Worm (Caenorhabditis elegans) whole organism, young adult: Measurements from ENCODE around the gene T04C12.8.

Source experiments
- B0336.3 ChIP-seq: fragments of 200-800 bp; sonication (Bioruptor generic); IDR thresholded peaks from 2 replicates; pipeline ENCODE4 v1.3.6; 2022; ENCODE audit warnings: missing genetic modification characterization, missing compliant biosample characterization
- C06A6.2 ChIP-seq: fragments of 200-800 bp; sonication (Bioruptor generic); conservative IDR thresholded peaks from 2 replicates; pipeline ENCODE4 v1.3.6; 2022; ENCODE audit warnings: missing genetic modification characterization, missing compliant biosample characterization
- C17E4.6 ChIP-seq: fragments of 200-800 bp; sonication (Bioruptor generic); IDR thresholded peaks from 2 replicates; pipeline ENCODE4 v1.3.6; 2022; ENCODE audit warnings: missing genetic modification reagents, missing genetic modification characterization, missing compliant biosample characterization
- D2030.7 ChIP-seq: fragments of 200-800 bp; sonication (Bioruptor generic); IDR thresholded peaks from 2 replicates; pipeline ENCODE4 v1.3.6; 2022; ENCODE audit warnings: missing genetic modification reagents, missing genetic modification characterization, missing compliant biosample characterization
- F33H1.4 ChIP-seq: fragments of 200-800 bp; sonication (Bioruptor generic); IDR thresholded peaks from 2 replicates; pipeline ENCODE4 v1.3.6; 2022; ENCODE audit warnings: missing genetic modification reagents, missing genetic modification characterization, missing compliant biosample characterization
- F49E8.2 ChIP-seq: sonication (generic microtip); optimal IDR thresholded peaks from 3 replicates; lab custom pipeline; 2017; ENCODE audit warnings: missing genetic modification characterization, mild to moderate bottlenecking, missing compliant biosample characterization, antibody characterized with exemption, moderate library complexity; ENCODE audit not compliant: insufficient read depth
- F52B5.7 ChIP-seq: sonication (generic microtip); optimal IDR thresholded peaks from 2 replicates; lab custom pipeline; 2016; ENCODE audit warnings: mild to moderate bottlenecking, missing genetic modification characterization, missing compliant biosample characterization
- K12H6.12 ChIP-seq: fragments of 200-800 bp; sonication (Bioruptor generic); optimal IDR thresholded peaks from 2 replicates; lab custom pipeline; 2018; ENCODE audit warnings: mild to moderate bottlenecking, missing genetic modification characterization, missing compliant biosample characterization
- Y67H2A.10 ChIP-seq: fragments of 200-800 bp; sonication (Bioruptor generic); conservative IDR thresholded peaks from 2 replicates; pipeline ENCODE4 v1.3.6; 2022; ENCODE audit warnings: missing genetic modification reagents, missing genetic modification characterization, missing compliant biosample characterization
- akir-1 ChIP-seq: fragments of 200-800 bp; sonication (Bioruptor generic); optimal IDR thresholded peaks from 2 replicates; lab custom pipeline; 2018; ENCODE audit warnings: mild to moderate bottlenecking, missing genetic modification characterization, moderate library complexity, missing compliant biosample characterization
- ama-1 ChIP-seq, 3 experiments: fragments of 150-350 bp in 1 of 3; sonication (generic microtip) in 2 of 3; optimal IDR thresholded peaks; 2 replicates each; lab custom pipeline; 2014 to 2018; ENCODE audit warnings: missing biosample characterization in 2 of 3, missing genetic modification characterization in 2 of 3, missing genetic modification reagents in 2 of 3
- aptf-3 ChIP-seq: fragments of 200-800 bp; sonication (Bioruptor generic); IDR thresholded peaks from 2 replicates; pipeline ENCODE4 v1.3.6; 2022; ENCODE audit warnings: missing genetic modification characterization, missing compliant biosample characterization
- atf-7 ChIP-seq: sonication (generic microtip); optimal IDR thresholded peaks from 2 replicates; lab custom pipeline; 2017; ENCODE audit warnings: mild to moderate bottlenecking, missing genetic modification characterization, missing compliant biosample characterization
- attf-6 ChIP-seq: fragments of 200-800 bp; sonication (Bioruptor generic); IDR thresholded peaks from 2 replicates; pipeline ENCODE4 v1.3.6; 2022; ENCODE audit warnings: missing genetic modification reagents, missing genetic modification characterization, missing compliant biosample characterization
- cebp-1 ChIP-seq, 2 experiments: fragments of 200-800 bp in 1 of 2; sonication (Bioruptor generic) in 1 of 2; sonication (generic microtip) in 1 of 2; IDR thresholded peaks in 1 of 2; optimal IDR thresholded peaks in 1 of 2; 2 replicates each; pipeline versions ENCODE4 v1.3.6 to Lab custom; 2017 to 2022; ENCODE audit warnings: missing compliant biosample characterization in 2 of 2, missing genetic modification characterization in 2 of 2, mild to moderate bottlenecking in 1 of 2, missing genetic modification reagents in 1 of 2, moderate library complexity in 1 of 2
- ceh-27 ChIP-seq: fragments of 200-800 bp; sonication (Bioruptor generic); optimal IDR thresholded peaks from 2 replicates; lab custom pipeline; 2018; ENCODE audit warnings: mild to moderate bottlenecking, missing genetic modification characterization, moderate library complexity, missing compliant biosample characterization
- fkh-3 ChIP-seq: sonication (generic microtip); optimal IDR thresholded peaks from 2 replicates; lab custom pipeline; 2016; ENCODE audit warnings: mild to moderate bottlenecking, missing genetic modification characterization, missing compliant biosample characterization
- gei-17 ChIP-seq: fragments of 200-800 bp; sonication (Bioruptor generic); optimal IDR thresholded peaks from 2 replicates; lab custom pipeline; 2018; ENCODE audit warnings: mild to moderate bottlenecking, missing genetic modification characterization, missing compliant biosample characterization
- hlh-12 ChIP-seq: sonication (generic microtip); optimal IDR thresholded peaks from 2 replicates; lab custom pipeline; 2016; ENCODE audit warnings: missing genetic modification characterization, missing compliant biosample characterization
- hmg-1.2 ChIP-seq: fragments of 200-800 bp; sonication (Bioruptor generic); IDR thresholded peaks from 2 replicates; pipeline ENCODE4 v1.3.6; 2022; ENCODE audit warnings: missing genetic modification reagents, missing genetic modification characterization, missing compliant biosample characterization
- let-526 ChIP-seq: fragments of 200-800 bp; sonication (Bioruptor generic); IDR thresholded peaks from 2 replicates; pipeline ENCODE4 v1.3.6; 2022; ENCODE audit warnings: missing genetic modification reagents, missing genetic modification characterization, missing compliant biosample characterization
- lin-26 ChIP-seq: fragments of 200-800 bp; sonication (Bioruptor generic); IDR thresholded peaks from 2 replicates; pipeline ENCODE4 v1.3.6; 2022; ENCODE audit warnings: missing genetic modification reagents, missing genetic modification characterization, missing compliant biosample characterization
- lin-35 ChIP-seq, 3 experiments: fragments of 150-350 bp in 2 of 3; sonication (generic microtip) in 1 of 3; optimal IDR thresholded peaks; 2 replicates each; lab custom pipeline; 2014 to 2018; ENCODE audit warnings: missing biosample characterization in 3 of 3, missing genetic modification characterization in 3 of 3, missing genetic modification reagents in 3 of 3
- lsy-27 ChIP-seq: sonication (generic microtip); optimal IDR thresholded peaks from 2 replicates; lab custom pipeline; 2017; ENCODE audit warnings: missing genetic modification characterization, mild to moderate bottlenecking, missing compliant biosample characterization, antibody characterized with exemption, missing genotype, borderline replicate concordance; ENCODE audit not compliant: insufficient read depth
- mcd-1 ChIP-seq: fragments of 200-800 bp; sonication (Bioruptor generic); IDR thresholded peaks from 2 replicates; pipeline ENCODE4 v1.3.6; 2022; ENCODE audit warnings: missing genetic modification reagents, missing genetic modification characterization, missing compliant biosample characterization
- mel-28 ChIP-seq: sonication (generic microtip); optimal IDR thresholded peaks from 2 replicates; lab custom pipeline; 2016; ENCODE audit warnings: borderline replicate concordance, mild to moderate bottlenecking, missing genetic modification characterization, missing compliant biosample characterization
- mxl-1 ChIP-seq: sonication (generic microtip); optimal IDR thresholded peaks from 2 replicates; lab custom pipeline; 2016; ENCODE audit warnings: missing genetic modification characterization, missing compliant biosample characterization
- nhr-80 ChIP-seq: sonication (generic microtip); optimal IDR thresholded peaks from 2 replicates; lab custom pipeline; 2016; ENCODE audit warnings: missing genetic modification characterization, missing compliant biosample characterization
- nhr-90 ChIP-seq: sonication (generic microtip); optimal IDR thresholded peaks from 2 replicates; lab custom pipeline; 2016; ENCODE audit warnings: missing genotype, mild to moderate bottlenecking, missing genetic modification characterization, missing compliant biosample characterization
- pbrm-1 ChIP-seq: fragments of 200-800 bp; sonication (Bioruptor generic); IDR thresholded peaks from 2 replicates; pipeline ENCODE4 v1.3.6; 2022; ENCODE audit warnings: missing genetic modification reagents, missing genetic modification characterization, missing compliant biosample characterization
- rcor-1 ChIP-seq: fragments of 200-800 bp; sonication (Bioruptor generic); IDR thresholded peaks from 2 replicates; pipeline ENCODE4 v1.3.6; 2022; ENCODE audit warnings: missing genetic modification reagents, missing genetic modification characterization, missing compliant biosample characterization
- rec-8 ChIP-seq, 2 experiments: sonication (generic microtip); optimal IDR thresholded peaks; 2 replicates each; lab custom pipeline; 2016; ENCODE audit warnings: mild to moderate bottlenecking in 2 of 2, missing genetic modification characterization in 2 of 2, missing genetic modification reagents in 2 of 2, missing genotype in 2 of 2, missing biosample characterization in 1 of 2, missing compliant biosample characterization in 1 of 2, moderate library complexity in 1 of 2
- rpc-1 ChIP-seq, 2 experiments: fragments of 150-350 bp in 1 of 2; sonication (generic microtip) in 1 of 2; optimal IDR thresholded peaks; 2 replicates each; lab custom pipeline; 2014 to 2018; ENCODE audit warnings: missing biosample characterization in 1 of 2, missing genetic modification characterization in 1 of 2, missing genetic modification reagents in 1 of 2, missing genotype in 1 of 2
- snpc-1.3 ChIP-seq: sonication (generic microtip); optimal IDR thresholded peaks from 2 replicates; lab custom pipeline; 2017; ENCODE audit warnings: missing genetic modification characterization, mild to moderate bottlenecking, missing compliant biosample characterization, antibody characterized with exemption, moderate library complexity, missing genotype, missing genetic modification reagents; ENCODE audit not compliant: insufficient read depth
- tbx-9 ChIP-seq: sonication (generic microtip); optimal IDR thresholded peaks from 2 replicates; lab custom pipeline; 2016; ENCODE audit warnings: borderline replicate concordance, missing genetic modification characterization, inconsistent platforms, missing compliant biosample characterization
- tlf-1 ChIP-seq: fragments of 200-800 bp; sonication (Bioruptor generic); optimal IDR thresholded peaks from 2 replicates; lab custom pipeline; 2018; ENCODE audit warnings: mild to moderate bottlenecking, missing genetic modification characterization, missing compliant biosample characterization
- unc-62 ChIP-seq: fragments of 150-350 bp; optimal IDR thresholded peaks from 2 replicates; lab custom pipeline; 2014; ENCODE audit warnings: missing biosample characterization, missing genetic modification reagents, missing genetic modification characterization
- zfh-2 ChIP-seq: fragments of 200-800 bp; sonication (Bioruptor generic); conservative IDR thresholded peaks from 2 replicates; pipeline ENCODE4 v1.3.6; 2022; ENCODE audit warnings: missing genetic modification reagents, missing genetic modification characterization, missing compliant biosample characterization
- ztf-18 ChIP-seq: sonication (generic microtip); optimal IDR thresholded peaks from 2 replicates; lab custom pipeline; 2016; ENCODE audit warnings: missing genotype, mild to moderate bottlenecking, missing genetic modification characterization, missing compliant biosample characterization

The T04C12.8 gene

DNA sequence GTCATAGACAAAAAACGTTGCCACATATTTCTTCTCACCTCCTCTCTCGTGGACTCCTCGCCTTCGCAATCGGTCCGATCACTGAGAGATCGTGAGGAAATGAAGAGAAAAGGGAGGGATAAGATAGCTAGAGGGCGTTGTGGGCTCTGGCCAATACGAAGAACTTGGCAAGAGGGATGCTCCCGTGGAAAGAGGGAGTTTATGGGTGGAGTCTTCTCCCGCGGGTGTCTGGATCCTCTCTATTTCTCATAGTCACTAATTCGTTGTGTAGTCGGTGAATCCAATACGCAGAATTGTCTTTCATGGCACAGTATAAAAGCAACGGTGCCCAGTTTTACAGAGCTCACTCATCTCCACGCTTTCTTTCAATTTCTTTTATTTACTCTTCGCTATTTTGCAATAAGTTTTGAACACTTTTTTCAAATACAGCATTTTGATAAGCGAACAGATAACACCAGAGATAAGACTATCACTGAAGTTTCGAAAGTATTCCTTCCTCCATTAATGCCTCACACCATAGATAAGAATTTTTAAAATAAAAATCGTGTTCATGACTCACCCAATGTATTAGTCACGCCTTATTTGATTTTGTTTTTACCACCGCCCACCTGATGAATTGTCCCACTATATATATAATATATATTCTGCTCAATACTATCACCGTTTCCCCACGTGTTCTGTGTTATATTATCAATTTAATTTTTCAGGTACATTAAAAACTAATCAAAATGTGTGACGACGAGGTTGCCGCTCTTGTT, 11.4 kb upstream of the T04C12.8 start, which contains the start of gene act-1:
Gene act-1 (plus strand): TSS at position 708 of the 758 bp plus-strand sequence.
- TF ChIP-seq fkh-3 (tag; lab: Kevin White, UChicago) (no peak), mcd-1 (peak; percentile 33; the same call in 1 of the 2 replicates), nhr-90 (tag; lab: Kevin White, UChicago) (no peak), pbrm-1 (GFP tag; lab: Robert Waterston, UW) (0 out of 2 replicates have a peak, but pooled peaks have one; percentile 40), rec-8 (tag; optimal IDR thresholded peaks at IDR 0.05; lab: Kevin White, UChicago) (no peak), nhr-80 (tag; lab: Kevin White, UChicago) (peak; percentile 20), cebp-1 (GFP tag; IDR thresholded peaks at IDR 0.05; lab: Robert Waterston, UW) (no peak), cebp-1 (tag; optimal IDR thresholded peaks at IDR 0.05; lab: Kevin White, UChicago) (peak; percentile 7), zfh-2 (GFP tag; lab: Robert Waterston, UW) (peak; percentile 83), ceh-27 (GFP tag; lab: Kevin White, UChicago) (peak; percentile 4), hmg-1.2 (peak; percentile 23; the same call in 1 of the 2 replicates)

DNA sequence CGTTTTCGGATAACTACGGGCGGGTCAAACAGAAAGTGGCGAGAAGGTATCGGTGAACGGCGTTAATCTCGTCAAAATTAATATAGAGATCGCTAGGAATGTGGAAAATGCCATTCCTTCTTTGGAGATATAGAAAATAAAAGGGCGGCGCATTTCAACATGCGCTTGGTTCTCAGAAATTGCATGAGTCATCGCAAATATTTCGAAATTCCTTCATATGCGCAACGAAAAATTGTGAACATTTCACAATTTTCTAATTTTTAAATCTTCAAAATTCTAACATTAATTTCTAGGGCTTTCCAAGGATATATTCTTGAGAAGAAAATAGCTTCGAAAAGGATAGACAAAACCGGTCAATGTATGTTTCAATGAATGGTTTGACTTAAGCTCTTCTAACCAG, 9.7 kb upstream of the T04C12.8 start:
- TF ChIP-seq unc-62 (GFP tag; lab: Kevin White, UChicago) (no peak), cebp-1 (GFP tag; IDR thresholded peaks at IDR 0.05; lab: Robert Waterston, UW) (no peak), cebp-1 (tag; optimal IDR thresholded peaks at IDR 0.05; lab: Kevin White, UChicago) (peak; percentile 82), akir-1 (GFP tag; lab: Kevin White, UChicago) (no peak)

DNA sequence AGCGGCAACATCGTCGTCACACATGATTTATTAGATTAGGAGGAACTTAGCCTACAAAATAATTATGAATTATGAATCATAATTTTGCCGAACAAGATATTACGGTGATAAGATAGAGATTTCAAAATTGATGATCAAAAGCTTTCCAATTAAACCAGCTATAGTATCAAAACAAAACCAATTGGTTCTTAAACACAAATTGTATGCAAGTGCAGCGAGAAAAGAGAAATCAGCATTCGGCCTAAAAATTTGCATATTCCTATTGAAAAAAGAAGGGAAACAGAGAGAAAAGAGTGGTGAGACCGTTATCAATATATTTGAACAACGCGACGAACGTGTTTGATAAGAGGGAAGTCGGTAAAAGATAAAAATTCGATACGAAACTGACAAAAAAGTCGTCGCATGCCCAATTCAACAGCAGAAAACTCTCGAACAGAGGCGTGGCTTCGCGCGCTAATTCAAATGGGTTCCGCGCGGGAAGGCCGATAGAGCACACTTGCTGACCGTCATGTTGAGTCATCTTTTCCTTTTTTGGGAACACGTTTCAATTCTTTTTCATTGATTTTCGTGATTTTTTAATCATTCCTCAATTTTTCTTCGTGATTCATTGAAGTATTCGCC, 9.1 kb upstream of the T04C12.8 start, which contains the start of gene act-2:
Gene act-2 (minus strand): TSS at position 51 of the 621 bp plus-strand sequence.
- TF ChIP-seq C17E4.6 (GFP tag; lab: Robert Waterston, UW) (peak; percentile 76), mel-28 (tag; lab: Kevin White, UChicago) (no peak), gei-17 (GFP tag; lab: Kevin White, UChicago) (no peak), tbx-9 (tag; lab: Kevin White, UChicago) (no peak), attf-6 (peak; percentile 52; the same call in 1 of the 2 replicates), F49E8.2 (tag; lab: Kevin White, UChicago) (peak; percentile 82), B0336.3 (GFP tag; lab: Robert Waterston, UW) (no peak; the same call in 1 of the 2 replicates), akir-1 (GFP tag; lab: Kevin White, UChicago) (no peak), lin-26 (GFP tag; lab: Robert Waterston, UW) (no peak), mxl-1 (tag; lab: Kevin White, UChicago) (no peak), D2030.7 (peak; percentile 91), aptf-3 (GFP tag; lab: Robert Waterston, UW) (no peak), let-526 (GFP tag; lab: Robert Waterston, UW) (no peak), ztf-18 (tag; lab: Kevin White, UChicago) (no peak), tlf-1 (peak; percentile 55), F33H1.4 (GFP tag; lab: Robert Waterston, UW) (peak; percentile 69), hlh-12 (tag; lab: Kevin White, UChicago) (no peak), C06A6.2 (GFP tag; lab: Robert Waterston, UW) (no peak), rcor-1 (GFP tag; lab: Robert Waterston, UW) (peak; percentile 70), F52B5.7 (tag; lab: Kevin White, UChicago) (no peak), nhr-80 (tag; lab: Kevin White, UChicago) (peak; percentile 42), atf-7 (no peak), ama-1 (optimal IDR thresholded peaks at IDR 0.05; lab: Kevin White, UChicago) (no peak), ama-1 (GFP tag; optimal IDR thresholded peaks at IDR 0.05; lab: Kevin White, UChicago) (no peak), lsy-27 (tag; lab: Kevin White, UChicago) (no peak), Y67H2A.10 (no peak), rec-8 (tag; optimal IDR thresholded peaks at IDR 0.05; lab: Kevin White, UChicago) (no peak), snpc-1.3 (tag; lab: Kevin White, UChicago) (peak; percentile 76), K12H6.12 (tag; lab: Kevin White, UChicago) (peak; percentile 3), rpc-1 (optimal IDR thresholded peaks at IDR 0.05; lab: Kevin White, UChicago) (peak; percentile 8), rpc-1 (tag; optimal IDR thresholded peaks at IDR 0.05; lab: Kevin White, UChicago) (no peak), lin-35 (GFP tag; optimal IDR thresholded peaks at IDR 0.05; lab: Kevin White, UChicago) (peak; percentile 54 to 72 (median 65))
